Worm (Caenorhabditis elegans): ENCODE results near the gene his-31.

DNA sequence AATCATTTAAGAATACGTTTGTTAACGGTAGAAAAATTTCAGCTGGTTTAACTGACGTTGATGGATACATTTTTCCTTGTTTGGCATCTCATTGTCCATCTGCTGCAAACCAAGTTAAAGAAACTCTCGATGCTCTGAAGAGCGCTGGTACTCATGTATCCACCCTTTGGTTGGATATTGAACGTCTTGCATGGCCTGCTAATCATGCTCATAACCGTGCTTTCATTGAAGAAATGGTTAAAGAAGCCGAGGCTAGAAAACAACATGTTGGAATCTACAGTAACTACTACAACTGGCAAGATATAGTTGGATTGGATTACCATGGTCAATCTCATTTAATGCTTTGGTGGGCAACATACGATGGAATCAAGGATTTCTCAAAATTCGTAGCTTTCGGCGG is 749 bp downstream of the his-31 start:
- no peak for TF ChIP-seq dmd-9 (GFP tag; IDR thresholded peaks at IDR 0.05)
- no peak for TF ChIP-seq pha-4 (GFP tag; IDR thresholded peaks at IDR 0.05)
- TF ChIP-seq pha-4 (tag; optimal IDR thresholded peaks at IDR 0.05): no peak
- TF ChIP-seq attf-4 (tag; optimal IDR thresholded peaks at IDR 0.05): no peak
- no peak for TF ChIP-seq skn-1 (tag; optimal IDR thresholded peaks at IDR 0.05)
- no peak for TF ChIP-seq ztf-11 (tag; optimal IDR thresholded peaks at IDR 0.05)
- no peak for TF ChIP-seq Y75B8A.6 (GFP tag; IDR thresholded peaks at IDR 0.05)

Measured in whole organism, L4 larva.